Worm (Caenorhabditis elegans) whole organism, young adult: ENCODE results near the gene F09E5.12.

Experiments used
- F52B5.7 ChIP-seq: sonication (generic microtip); optimal IDR thresholded peaks from 2 replicates; lab custom pipeline; 2016; ENCODE audit warnings: mild to moderate bottlenecking, missing genetic modification characterization, missing compliant biosample characterization
- K12H6.12 ChIP-seq: fragments of 200-800 bp; sonication (Bioruptor generic); optimal IDR thresholded peaks from 2 replicates; lab custom pipeline; 2018; ENCODE audit warnings: mild to moderate bottlenecking, missing genetic modification characterization, missing compliant biosample characterization
- Y79H2A.3 ChIP-seq: fragments of 200-800 bp; sonication (Bioruptor generic); conservative IDR thresholded peaks from 2 replicates; pipeline ENCODE4 v1.3.6; 2022; ENCODE audit warnings: missing genetic modification reagents, missing genetic modification characterization, missing compliant biosample characterization
- ZK185.1 ChIP-seq: sonication (generic microtip); optimal IDR thresholded peaks from 2 replicates; lab custom pipeline; 2016; ENCODE audit warnings: mild to moderate bottlenecking, missing genetic modification characterization, missing compliant biosample characterization; ENCODE audit not compliant: poor library complexity, severe bottlenecking
- akir-1 ChIP-seq: fragments of 200-800 bp; sonication (Bioruptor generic); optimal IDR thresholded peaks from 2 replicates; lab custom pipeline; 2018; ENCODE audit warnings: mild to moderate bottlenecking, missing genetic modification characterization, moderate library complexity, missing compliant biosample characterization
- aptf-2 ChIP-seq: fragments of 200-800 bp; sonication (Bioruptor generic); conservative IDR thresholded peaks from 2 replicates; pipeline ENCODE4 v1.3.6; 2022; ENCODE audit warnings: missing genetic modification reagents, missing genetic modification characterization, missing compliant biosample characterization
- bed-1 ChIP-seq: fragments of 200-800 bp; sonication (Bioruptor generic); IDR thresholded peaks from 2 replicates; pipeline ENCODE4 v1.3.6; 2022; ENCODE audit warnings: missing genetic modification reagents, missing genetic modification characterization, missing compliant biosample characterization
- cebp-1 ChIP-seq, 2 experiments: fragments of 200-800 bp in 1 of 2; sonication (Bioruptor generic) in 1 of 2; sonication (generic microtip) in 1 of 2; IDR thresholded peaks in 1 of 2; optimal IDR thresholded peaks in 1 of 2; 2 replicates each; pipeline versions ENCODE4 v1.3.6 to Lab custom; 2017 to 2022; ENCODE audit warnings: missing compliant biosample characterization in 2 of 2, missing genetic modification characterization in 2 of 2, mild to moderate bottlenecking in 1 of 2, missing genetic modification reagents in 1 of 2, moderate library complexity in 1 of 2
- cebp-2 ChIP-seq: fragments of 200-800 bp; sonication (Bioruptor generic); IDR thresholded peaks from 2 replicates; pipeline ENCODE4 v1.3.6; 2022; ENCODE audit warnings: missing genetic modification characterization, missing compliant biosample characterization
- ceh-100 ChIP-seq: fragments of 200-800 bp; sonication (Bioruptor generic); IDR thresholded peaks from 2 replicates; pipeline ENCODE4 v1.3.6; 2022; ENCODE audit warnings: missing genetic modification reagents, missing genetic modification characterization, missing compliant biosample characterization
- ceh-27 ChIP-seq: fragments of 200-800 bp; sonication (Bioruptor generic); optimal IDR thresholded peaks from 2 replicates; lab custom pipeline; 2018; ENCODE audit warnings: mild to moderate bottlenecking, missing genetic modification characterization, moderate library complexity, missing compliant biosample characterization
- ceh-91 ChIP-seq: fragments of 200-800 bp; sonication (Bioruptor generic); IDR thresholded peaks from 2 replicates; pipeline ENCODE4 v1.3.6; 2022; ENCODE audit warnings: missing genetic modification reagents, missing genetic modification characterization, missing compliant biosample characterization
- chd-7 ChIP-seq: sonication (generic microtip); optimal IDR thresholded peaks from 2 replicates; lab custom pipeline; 2016; ENCODE audit warnings: mild to moderate bottlenecking, missing genetic modification characterization, moderate library complexity, missing compliant biosample characterization
- die-1 ChIP-seq: sonication (generic microtip); optimal IDR thresholded peaks from 2 replicates; lab custom pipeline; 2016; ENCODE audit warnings: missing genotype, mild to moderate bottlenecking, missing genetic modification characterization, missing compliant biosample characterization
- dox-1 ChIP-seq: fragments of 200-800 bp; sonication (Bioruptor generic); IDR thresholded peaks from 2 replicates; pipeline ENCODE4 v1.3.6; 2022; ENCODE audit warnings: missing genetic modification reagents, missing genetic modification characterization, missing compliant biosample characterization
- egl-18 ChIP-seq: fragments of 200-800 bp; sonication (Bioruptor generic); IDR thresholded peaks from 2 replicates; pipeline ENCODE4 v1.3.6; 2022; ENCODE audit warnings: missing genetic modification reagents, missing genetic modification characterization, missing compliant biosample characterization
- egl-44 ChIP-seq: fragments of 200-800 bp; sonication (Bioruptor generic); IDR thresholded peaks from 2 replicates; pipeline ENCODE4 v1.3.6; 2022; ENCODE audit warnings: missing genetic modification reagents, missing genetic modification characterization, missing compliant biosample characterization
- egrh-3 ChIP-seq: fragments of 200-800 bp; sonication (Bioruptor generic); IDR thresholded peaks from 2 replicates; pipeline ENCODE4 v1.3.6; 2022; ENCODE audit warnings: missing genetic modification reagents, missing genetic modification characterization, missing compliant biosample characterization
- gei-17 ChIP-seq: fragments of 200-800 bp; sonication (Bioruptor generic); optimal IDR thresholded peaks from 2 replicates; lab custom pipeline; 2018; ENCODE audit warnings: mild to moderate bottlenecking, missing genetic modification characterization, missing compliant biosample characterization
- him-1 ChIP-seq: sonication (generic microtip); optimal IDR thresholded peaks from 2 replicates; lab custom pipeline; 2016; ENCODE audit warnings: missing genotype, missing genetic modification reagents, missing genetic modification characterization, missing compliant biosample characterization
- let-607 ChIP-seq, 2 experiments: fragments of 200-800 bp in 1 of 2; sonication (Bioruptor generic) in 1 of 2; sonication (generic microtip) in 1 of 2; optimal IDR thresholded peaks; 2 replicates each; lab custom pipeline; 2016 to 2018; ENCODE audit warnings: mild to moderate bottlenecking in 2 of 2, missing compliant biosample characterization in 2 of 2, missing genetic modification characterization in 2 of 2, moderate library complexity in 2 of 2, missing genotype in 1 of 2
- lin-40 ChIP-seq: sonication (generic microtip); optimal IDR thresholded peaks from 2 replicates; lab custom pipeline; 2016; ENCODE audit warnings: missing genetic modification characterization, mild to moderate bottlenecking, missing compliant biosample characterization, missing genotype, missing genetic modification reagents
- lin-54 ChIP-seq: fragments of 200-800 bp; sonication (Bioruptor generic); optimal IDR thresholded peaks from 2 replicates; lab custom pipeline; 2018; ENCODE audit warnings: mild to moderate bottlenecking, missing genetic modification characterization, missing compliant biosample characterization
- lir-1 ChIP-seq: fragments of 200-800 bp; sonication (Bioruptor generic); conservative IDR thresholded peaks from 2 replicates; pipeline ENCODE4 v1.3.6; 2022; ENCODE audit warnings: missing genetic modification reagents, missing genetic modification characterization, missing compliant biosample characterization
- lsl-1 ChIP-seq: fragments of 200-800 bp; sonication (Bioruptor generic); optimal IDR thresholded peaks from 2 replicates; lab custom pipeline; 2018; ENCODE audit warnings: mild to moderate bottlenecking, missing genetic modification characterization, moderate library complexity, missing compliant biosample characterization
- madf-10 ChIP-seq: sonication (generic microtip); optimal IDR thresholded peaks from 2 replicates; lab custom pipeline; 2016; ENCODE audit warnings: mild to moderate bottlenecking, missing genetic modification characterization, missing compliant biosample characterization
- madf-6 ChIP-seq: fragments of 200-800 bp; sonication (Bioruptor generic); IDR thresholded peaks from 2 replicates; pipeline ENCODE4 v1.3.6; 2022; ENCODE audit warnings: missing genetic modification reagents, missing genetic modification characterization, missing compliant biosample characterization
- madf-8 ChIP-seq: fragments of 200-800 bp; sonication (Bioruptor generic); conservative IDR thresholded peaks from 2 replicates; pipeline ENCODE4 v1.3.6; 2022; ENCODE audit warnings: missing genetic modification reagents, missing genetic modification characterization, missing compliant biosample characterization
- nfyb-1 ChIP-seq: fragments of 200-800 bp; sonication (Bioruptor generic); IDR thresholded peaks from 2 replicates; pipeline ENCODE4 v1.3.6; 2022; ENCODE audit warnings: missing genetic modification reagents, missing genetic modification characterization, missing compliant biosample characterization
- nhr-80 ChIP-seq: sonication (generic microtip); optimal IDR thresholded peaks from 2 replicates; lab custom pipeline; 2016; ENCODE audit warnings: missing genetic modification characterization, missing compliant biosample characterization
- nhr-90 ChIP-seq: sonication (generic microtip); optimal IDR thresholded peaks from 2 replicates; lab custom pipeline; 2016; ENCODE audit warnings: missing genotype, mild to moderate bottlenecking, missing genetic modification characterization, missing compliant biosample characterization
- pbrm-1 ChIP-seq: fragments of 200-800 bp; sonication (Bioruptor generic); IDR thresholded peaks from 2 replicates; pipeline ENCODE4 v1.3.6; 2022; ENCODE audit warnings: missing genetic modification reagents, missing genetic modification characterization, missing compliant biosample characterization
- rcor-1 ChIP-seq: fragments of 200-800 bp; sonication (Bioruptor generic); IDR thresholded peaks from 2 replicates; pipeline ENCODE4 v1.3.6; 2022; ENCODE audit warnings: missing genetic modification reagents, missing genetic modification characterization, missing compliant biosample characterization
- rec-8 ChIP-seq, 2 experiments: sonication (generic microtip); optimal IDR thresholded peaks; 2 replicates each; lab custom pipeline; 2016; ENCODE audit warnings: mild to moderate bottlenecking in 2 of 2, missing genetic modification characterization in 2 of 2, missing genetic modification reagents in 2 of 2, missing genotype in 2 of 2, missing biosample characterization in 1 of 2, missing compliant biosample characterization in 1 of 2, moderate library complexity in 1 of 2
- snpc-1.1 ChIP-seq: sonication (generic microtip); optimal IDR thresholded peaks from 2 replicates; lab custom pipeline; 2017; ENCODE audit warnings: missing genetic modification characterization, mild to moderate bottlenecking, missing compliant biosample characterization, antibody characterized with exemption, moderate library complexity, missing genotype, missing genetic modification reagents; ENCODE audit not compliant: insufficient read depth
- tbp1 ChIP-seq: fragments of 200-800 bp; sonication (Bioruptor generic); optimal IDR thresholded peaks from 2 replicates; lab custom pipeline; 2018; ENCODE audit warnings: mild to moderate bottlenecking, missing genetic modification characterization, missing compliant biosample characterization
- tbx-9 ChIP-seq: sonication (generic microtip); optimal IDR thresholded peaks from 2 replicates; lab custom pipeline; 2016; ENCODE audit warnings: borderline replicate concordance, missing genetic modification characterization, inconsistent platforms, missing compliant biosample characterization
- unc-62 ChIP-seq: fragments of 150-350 bp; optimal IDR thresholded peaks from 2 replicates; lab custom pipeline; 2014; ENCODE audit warnings: missing biosample characterization, missing genetic modification reagents, missing genetic modification characterization
- xnd-1 ChIP-seq: sonication (generic microtip); optimal IDR thresholded peaks from 2 replicates; lab custom pipeline; 2016; ENCODE audit warnings: missing genotype, missing genetic modification reagents, missing genetic modification characterization, missing compliant biosample characterization
- zfh-2 ChIP-seq: fragments of 200-800 bp; sonication (Bioruptor generic); conservative IDR thresholded peaks from 2 replicates; pipeline ENCODE4 v1.3.6; 2022; ENCODE audit warnings: missing genetic modification reagents, missing genetic modification characterization, missing compliant biosample characterization
- zim-3 ChIP-seq: sonication (generic microtip); optimal IDR thresholded peaks from 2 replicates; lab custom pipeline; 2017; ENCODE audit warnings: mild to moderate bottlenecking, missing genetic modification characterization, moderate library complexity, missing compliant biosample characterization
- ztf-25 ChIP-seq: fragments of 200-800 bp; sonication (Bioruptor generic); IDR thresholded peaks from 2 replicates; pipeline ENCODE4 v1.3.6; 2022; ENCODE audit warnings: missing genetic modification reagents, missing genetic modification characterization, missing compliant biosample characterization
- ztf-28 ChIP-seq: fragments of 200-800 bp; sonication (Bioruptor generic); IDR thresholded peaks from 2 replicates; pipeline ENCODE4 v1.3.6; 2022; ENCODE audit warnings: missing genetic modification reagents, missing genetic modification characterization, missing compliant biosample characterization
- ztf-3 ChIP-seq: fragments of 200-800 bp; sonication (Bioruptor generic); optimal IDR thresholded peaks from 2 replicates; lab custom pipeline; 2018; ENCODE audit warnings: mild to moderate bottlenecking, missing genetic modification characterization, missing compliant biosample characterization

F09E5.12 gene

ce11 chrII:5336660-5337494 is 33.7 kb downstream of the F09E5.12 start (continued):
- TF ChIP-seq nhr-80 (tag; lab: Kevin White, UChicago) (peak; percentile 32), lin-54 (GFP tag; lab: Kevin White, UChicago) (peak; percentile 30), ZK185.1 (tag; lab: Kevin White, UChicago) (peak; percentile 45), ceh-91 (no peak), rec-8 (tag; optimal IDR thresholded peaks at IDR 0.05; lab: Kevin White, UChicago) (no peak), madf-8 (GFP tag; lab: Robert Waterston, UW) (no peak), unc-62 (GFP tag; lab: Kevin White, UChicago) (peak; percentile 54), dox-1 (GFP tag; lab: Robert Waterston, UW) (peak; percentile 40; the same call in 1 of the 2 replicates), madf-10 (tag; lab: Kevin White, UChicago) (peak; percentile 15), nfyb-1 (peak; percentile 49; the same call in 1 of the 2 replicates), ztf-28 (GFP tag; lab: Robert Waterston, UW) (no peak), lir-1 (no peak), gei-17 (GFP tag; lab: Kevin White, UChicago) (no peak), tbp1 (peak; percentile 21), pbrm-1 (GFP tag; lab: Robert Waterston, UW) (peak; percentile 43; the same call in 1 of the 2 replicates), nhr-90 (no peak), akir-1 (no peak), egl-44 (GFP tag; lab: Robert Waterston, UW) (no peak), lin-40 (tag; lab: Kevin White, UChicago) (peak; percentile 67), ceh-27 (GFP tag; lab: Kevin White, UChicago) (peak; percentile 63)

- TF ChIP-seq bed-1 (GFP tag; lab: Robert Waterston, UW) (no peak), egrh-3 (GFP tag; lab: Robert Waterston, UW) (no peak), F52B5.7 (tag; lab: Kevin White, UChicago) (peak; percentile 38), Y79H2A.3 (no peak), K12H6.12 (tag; lab: Kevin White, UChicago) (peak; percentile 0), ztf-3 (GFP tag; lab: Kevin White, UChicago) (no peak), xnd-1 (tag; lab: Kevin White, UChicago) (no peak), zfh-2 (0 out of 2 replicates have a peak, but pooled peaks have one; percentile 29), rcor-1 (GFP tag; lab: Robert Waterston, UW) (peak; percentile 32; the same call in 1 of the 2 replicates), tbx-9 (tag; lab: Kevin White, UChicago) (no peak), egl-18 (GFP tag; lab: Robert Waterston, UW) (peak; percentile 35; the same call in 1 of the 2 replicates), ceh-100 (0 out of 2 replicates have a peak, but pooled peaks have one; percentile 15), zim-3 (peak; percentile 68), chd-7 (tag; lab: Kevin White, UChicago) (peak; percentile 24), madf-6 (GFP tag; lab: Robert Waterston, UW) (0 out of 2 replicates have a peak, but pooled peaks have one; percentile 27), lsl-1 (GFP tag; lab: Kevin White, UChicago) (no peak), cebp-1 (GFP tag; IDR thresholded peaks at IDR 0.05; lab: Robert Waterston, UW) (no peak), cebp-1 (tag; optimal IDR thresholded peaks at IDR 0.05; lab: Kevin White, UChicago) (peak; percentile 36), nfyb-1 (0 out of 2 replicates have a peak, but pooled peaks have one; percentile 55), let-607 (tag; optimal IDR thresholded peaks at IDR 0.05; lab: Kevin White, UChicago) (peak in 1 of 2 experiments; percentile 17), dox-1 (GFP tag; lab: Robert Waterston, UW) (peak; percentile 29; the same call in 1 of the 2 replicates), pbrm-1 (GFP tag; lab: Robert Waterston, UW) (0 out of 2 replicates have a peak, but pooled peaks have one; percentile 42), him-1 (tag; lab: Kevin White, UChicago) (no peak), aptf-2 (GFP tag; lab: Robert Waterston, UW) (no peak), cebp-2 (no peak), die-1 (tag; lab: Kevin White, UChicago) (no peak), snpc-1.1 (no peak), ztf-25 (GFP tag; lab: Robert Waterston, UW) (no peak)
These were observed 34.5 kb downstream of the F09E5.12 start for ce11 chrII:5336035-5336376.
